Worm (Caenorhabditis elegans) whole organism, L4 larva: ENCODE data around the gene srw-73.

Experiments used
- F37D6.2 ChIP-seq: sonication (generic microtip); optimal IDR thresholded peaks from 2 replicates; lab custom pipeline; 2016; ENCODE audit warnings: mild to moderate bottlenecking, missing genetic modification characterization, missing compliant biosample characterization
- T20F7.1 ChIP-seq: fragments of 200-800 bp; sonication (Bioruptor generic); optimal IDR thresholded peaks from 2 replicates; lab custom pipeline; 2018; ENCODE audit warnings: mild to moderate bottlenecking, missing genetic modification characterization, missing compliant biosample characterization
- Y5F2A.4 ChIP-seq: fragments of 200-800 bp; sonication (Bioruptor generic); optimal IDR thresholded peaks from 2 replicates; lab custom pipeline; 2018; ENCODE audit warnings: mild to moderate bottlenecking, missing genetic modification characterization, missing compliant biosample characterization
- Y75B8A.6 ChIP-seq: fragments of 200-800 bp; sonication (Bioruptor generic); IDR thresholded peaks from 2 replicates; pipeline ENCODE4 v1.3.6; 2022; ENCODE audit warnings: missing genetic modification reagents, missing genetic modification characterization, missing compliant biosample characterization
- ZK546.5 ChIP-seq, 2 experiments: sonication (generic microtip); optimal IDR thresholded peaks; 2 replicates each; lab custom pipeline; 2017; ENCODE audit warnings: missing biosample characterization in 2 of 2, missing genetic modification characterization in 2 of 2
- ama-1 ChIP-seq: fragments of 150-350 bp; optimal IDR thresholded peaks from 2 replicates; lab custom pipeline; 2014; ENCODE audit warnings: inconsistent platforms, mixed read lengths
- arid-1 ChIP-seq: fragments of 200-800 bp; sonication (Bioruptor generic); conservative IDR thresholded peaks from 2 replicates; pipeline ENCODE4 v1.3.6; 2022; ENCODE audit warnings: missing genetic modification reagents, missing genetic modification characterization, missing compliant biosample characterization
- attf-4 ChIP-seq: sonication (generic microtip); optimal IDR thresholded peaks from 3 replicates; lab custom pipeline; 2017; ENCODE audit warnings: missing biosample characterization, missing genetic modification characterization
- ceh-20 ChIP-seq: fragments of 200-800 bp; sonication (Bioruptor generic); IDR thresholded peaks from 2 replicates; pipeline ENCODE4 v1.3.6; 2022; ENCODE audit warnings: missing genetic modification reagents, missing genetic modification characterization, missing compliant biosample characterization
- ceh-28 ChIP-seq: fragments of 150-350 bp; optimal IDR thresholded peaks from 2 replicates; lab custom pipeline; 2014; ENCODE audit warnings: missing biosample characterization, missing genetic modification reagents, missing genetic modification characterization
- ceh-32 ChIP-seq: sonication (generic microtip); optimal IDR thresholded peaks from 2 replicates; lab custom pipeline; 2016; ENCODE audit warnings: mild to moderate bottlenecking, missing genetic modification characterization, missing compliant biosample characterization; ENCODE audit not compliant: poor library complexity
- ceh-82 ChIP-seq: sonication (generic microtip); optimal IDR thresholded peaks from 2 replicates; lab custom pipeline; 2017; ENCODE audit warnings: missing biosample characterization, missing genetic modification characterization
- cey-2 ChIP-seq: sonication (generic microtip); optimal IDR thresholded peaks from 3 replicates; lab custom pipeline; 2017; ENCODE audit warnings: missing genetic modification characterization, mild to moderate bottlenecking, missing compliant biosample characterization, antibody characterized with exemption, borderline replicate concordance; ENCODE audit not compliant: insufficient read depth
- ctbp-1 ChIP-seq: fragments of 200-800 bp; sonication (Bioruptor generic); IDR thresholded peaks from 2 replicates; pipeline ENCODE4 v1.3.6; 2022; ENCODE audit warnings: missing genetic modification reagents, missing genetic modification characterization, missing compliant biosample characterization
- daf-8 ChIP-seq: fragments of 200-800 bp; sonication (Bioruptor generic); IDR thresholded peaks from 2 replicates; pipeline ENCODE4 v1.3.6; 2022; ENCODE audit warnings: missing genetic modification characterization, missing compliant biosample characterization
- dmd-6 ChIP-seq: fragments of 200-800 bp; sonication (Bioruptor generic); IDR thresholded peaks from 2 replicates; pipeline ENCODE4 v1.3.6; 2022; ENCODE audit warnings: missing genetic modification reagents, missing genetic modification characterization, missing compliant biosample characterization
- dmd-8 ChIP-seq: fragments of 200-800 bp; sonication (Bioruptor generic); IDR thresholded peaks from 2 replicates; pipeline ENCODE4 v1.3.6; 2022; ENCODE audit warnings: missing genetic modification characterization, missing compliant biosample characterization
- dpl-1 ChIP-seq: fragments of 150-350 bp; optimal IDR thresholded peaks from 2 replicates; lab custom pipeline; 2014; ENCODE audit warnings: missing biosample characterization, missing genetic modification reagents, missing genetic modification characterization
- duxl-1 ChIP-seq: sonication (generic microtip); optimal IDR thresholded peaks from 2 replicates; lab custom pipeline; 2016; ENCODE audit warnings: mild to moderate bottlenecking, missing genetic modification characterization, moderate library complexity, missing compliant biosample characterization; ENCODE audit not compliant: poor library complexity
- dve-1 ChIP-seq: sonication (generic microtip); optimal IDR thresholded peaks from 2 replicates; lab custom pipeline; 2017; ENCODE audit warnings: antibody characterized with exemption, mild to moderate bottlenecking, missing genetic modification characterization, missing compliant biosample characterization; ENCODE audit not compliant: insufficient read depth
- egl-43 ChIP-seq: fragments of 200-800 bp; sonication (Bioruptor generic); IDR thresholded peaks from 2 replicates; pipeline ENCODE4 v1.3.6; 2022; ENCODE audit warnings: missing genetic modification reagents, missing genetic modification characterization, missing compliant biosample characterization
- fos-1 ChIP-seq: fragments of 150-350 bp; optimal IDR thresholded peaks from 2 replicates; lab custom pipeline; 2014; ENCODE audit warnings: missing biosample characterization, missing genetic modification characterization
- hlh-30 ChIP-seq: sonication (generic microtip); optimal IDR thresholded peaks from 2 replicates; lab custom pipeline; 2017; ENCODE audit warnings: antibody characterized with exemption, mild to moderate bottlenecking, missing genetic modification characterization, missing compliant biosample characterization; ENCODE audit not compliant: insufficient read depth
- hmg-1.1 ChIP-seq: fragments of 200-800 bp; sonication (Bioruptor generic); IDR thresholded peaks from 2 replicates; pipeline ENCODE4 v1.3.6; 2022; ENCODE audit warnings: missing genetic modification reagents, missing genetic modification characterization, missing compliant biosample characterization
- lin-13 ChIP-seq: fragments of 150-350 bp; optimal IDR thresholded peaks from 2 replicates; lab custom pipeline; 2014; ENCODE audit warnings: missing biosample characterization, missing genetic modification reagents, missing genetic modification characterization
- lin-29 ChIP-seq: fragments of 200-800 bp; sonication (Bioruptor generic); IDR thresholded peaks from 2 replicates; pipeline ENCODE4 v1.3.6; 2022; ENCODE audit warnings: missing genetic modification reagents, missing genetic modification characterization, missing compliant biosample characterization
- lin-38 ChIP-seq: fragments of 200-800 bp; sonication (Bioruptor generic); IDR thresholded peaks from 2 replicates; pipeline ENCODE4 v1.3.6; 2022; ENCODE audit warnings: missing genetic modification reagents, missing genetic modification characterization, missing compliant biosample characterization
- madf-5 ChIP-seq, 2 experiments: fragments of 200-800 bp; sonication (Bioruptor generic); IDR thresholded peaks; 2 replicates each; pipeline ENCODE4 v1.3.6; 2022; ENCODE audit warnings: missing compliant biosample characterization in 2 of 2, missing genetic modification characterization in 2 of 2
- madf-9 ChIP-seq: fragments of 200-800 bp; sonication (Bioruptor generic); conservative IDR thresholded peaks from 2 replicates; pipeline ENCODE4 v1.3.6; 2022; ENCODE audit warnings: missing genetic modification reagents, missing genetic modification characterization, missing compliant biosample characterization
- mxl-3 ChIP-seq: fragments of 200-800 bp; sonication (Bioruptor generic); optimal IDR thresholded peaks from 2 replicates; lab custom pipeline; 2018; ENCODE audit warnings: mild to moderate bottlenecking, missing genetic modification characterization, missing compliant biosample characterization
- nhr-10 ChIP-seq: fragments of 150-350 bp; optimal IDR thresholded peaks from 2 replicates; lab custom pipeline; 2014; ENCODE audit warnings: missing biosample characterization, missing genetic modification characterization
- nhr-111 ChIP-seq: fragments of 200-800 bp; sonication (Bioruptor generic); optimal IDR thresholded peaks from 2 replicates; lab custom pipeline; 2018; ENCODE audit warnings: mild to moderate bottlenecking, missing genetic modification characterization, missing compliant biosample characterization
- nhr-28 ChIP-seq: fragments of 150-350 bp; optimal IDR thresholded peaks from 2 replicates; lab custom pipeline; 2014; ENCODE audit warnings: missing biosample characterization, missing genetic modification characterization
- nhr-42 ChIP-seq: fragments of 200-800 bp; sonication (Bioruptor generic); IDR thresholded peaks from 2 replicates; pipeline ENCODE4 v1.3.6; 2022; ENCODE audit warnings: missing genetic modification characterization, missing compliant biosample characterization
- nhr-77 ChIP-seq: fragments of 150-350 bp; optimal IDR thresholded peaks from 2 replicates; lab custom pipeline; 2014; ENCODE audit warnings: missing biosample characterization, missing genetic modification characterization
- pha-4 ChIP-seq, 2 experiments: fragments of 150-350 bp in 1 of 2; fragments of 200-800 bp in 1 of 2; sonication (Bioruptor generic) in 1 of 2; IDR thresholded peaks in 1 of 2; optimal IDR thresholded peaks in 1 of 2; 2 replicates each; pipeline versions ENCODE4 v1.3.6 to Lab custom; 2014 to 2022; ENCODE audit warnings: missing genetic modification characterization in 2 of 2, missing genetic modification reagents in 2 of 2, missing biosample characterization in 1 of 2, missing compliant biosample characterization in 1 of 2
- rbr-2 ChIP-seq: sonication (generic microtip); optimal IDR thresholded peaks from 2 replicates; lab custom pipeline; 2016; ENCODE audit warnings: missing genotype, missing genetic modification characterization, missing compliant biosample characterization
- snpc-4 ChIP-seq: fragments of 150-350 bp; optimal IDR thresholded peaks from 2 replicates; lab custom pipeline; 2014; ENCODE audit warnings: missing biosample characterization, missing genetic modification characterization
- spr-3 ChIP-seq: fragments of 200-800 bp; sonication (Bioruptor generic); optimal IDR thresholded peaks from 2 replicates; lab custom pipeline; 2018; ENCODE audit warnings: mild to moderate bottlenecking, missing genetic modification characterization, missing compliant biosample characterization
- tag-97 ChIP-seq: fragments of 200-800 bp; sonication (Bioruptor generic); IDR thresholded peaks from 2 replicates; pipeline ENCODE4 v1.3.6; 2022; ENCODE audit warnings: missing genetic modification characterization, missing compliant biosample characterization
- tra-1 ChIP-seq: fragments of 200-800 bp; sonication (Bioruptor generic); IDR thresholded peaks from 2 replicates; pipeline ENCODE4 v1.3.6; 2022; ENCODE audit warnings: missing genetic modification reagents, missing genetic modification characterization, missing compliant biosample characterization
- unc-130 ChIP-seq: sonication (generic microtip); optimal IDR thresholded peaks from 2 replicates; lab custom pipeline; 2016; ENCODE audit warnings: missing genetic modification reagents, missing genetic modification characterization, missing compliant biosample characterization
- unc-39 ChIP-seq: sonication (generic microtip); optimal IDR thresholded peaks from 2 replicates; lab custom pipeline; 2017; ENCODE audit warnings: missing biosample characterization, missing genetic modification characterization
- zag-1 ChIP-seq: fragments of 150-350 bp; optimal IDR thresholded peaks from 2 replicates; lab custom pipeline; 2014; ENCODE audit warnings: missing biosample characterization, missing genetic modification characterization

Gene srw-73

ce11 chrV:16592947-16593791 lies 4.8 kb upstream of the srw-73 start (continued):
- TF ChIP-seq snpc-4: no peak
- peak; percentile 43 for TF ChIP-seq hlh-30 (tag; lab: Kevin White, UChicago)
- no peak for TF ChIP-seq mxl-3 (GFP tag; lab: Kevin White, UChicago)
- TF ChIP-seq dmd-6 (GFP tag; lab: Robert Waterston, UW): peak; percentile 63
- TF ChIP-seq nhr-42 (GFP tag; lab: Robert Waterston, UW): no peak
- no peak for TF ChIP-seq ceh-20
- no peak for TF ChIP-seq cey-2 (tag; lab: Kevin White, UChicago)
- no peak for TF ChIP-seq madf-5 (GFP tag; IDR thresholded peaks at IDR 0.05; lab: Robert Waterston, UW)
- TF ChIP-seq F37D6.2 (tag; lab: Kevin White, UChicago): no peak
- TF ChIP-seq hmg-1.1 (GFP tag; lab: Robert Waterston, UW): no peak
- TF ChIP-seq zag-1: no peak
- TF ChIP-seq ama-1 (lab: Kevin White, UChicago): no peak
- TF ChIP-seq dmd-8 (GFP tag; lab: Robert Waterston, UW): no peak
- TF ChIP-seq pha-4 (GFP tag; IDR thresholded peaks at IDR 0.05; lab: Robert Waterston, UW): peak; percentile 64; the same call in 1 of the 2 replicates
- no peak for TF ChIP-seq pha-4 (tag; optimal IDR thresholded peaks at IDR 0.05; lab: Kevin White, UChicago)
- TF ChIP-seq egl-43: no peak
- no peak for TF ChIP-seq lin-29
- no peak for TF ChIP-seq arid-1
- TF ChIP-seq lin-38 (GFP tag; lab: Robert Waterston, UW): 0 out of 2 replicates have a peak, but pooled peaks have one; percentile 22
- TF ChIP-seq ceh-82 (tag; lab: Kevin White, UChicago): no peak
- TF ChIP-seq ctbp-1 (GFP tag; lab: Robert Waterston, UW): no peak
- TF ChIP-seq madf-9 (GFP tag; lab: Robert Waterston, UW): no peak
- TF ChIP-seq nhr-28 (tag; lab: Kevin White, UChicago): peak; percentile 69
- no peak for TF ChIP-seq duxl-1 (tag; lab: Kevin White, UChicago)
- no peak for TF ChIP-seq unc-39 (tag; lab: Kevin White, UChicago)

- TF ChIP-seq madf-5 (GFP tag; IDR thresholded peaks at IDR 0.05; lab: Robert Waterston, UW) (peak; percentile 62 to 75; a peak in 1 of 4 replicates), pha-4 (GFP tag; IDR thresholded peaks at IDR 0.05; lab: Robert Waterston, UW) (peak; percentile 89), pha-4 (tag; optimal IDR thresholded peaks at IDR 0.05; lab: Kevin White, UChicago) (no peak), nhr-28 (tag; lab: Kevin White, UChicago) (peak; percentile 38), dve-1 (tag; lab: Kevin White, UChicago) (peak; percentile 83), nhr-10 (tag; lab: Kevin White, UChicago) (no peak), nhr-77 (tag; lab: Kevin White, UChicago) (peak; percentile 10), cey-2 (tag; lab: Kevin White, UChicago) (no peak), ceh-32 (tag; lab: Kevin White, UChicago) (no peak), spr-3 (peak; percentile 69), dpl-1 (GFP tag; lab: Kevin White, UChicago) (peak; percentile 34), nhr-111 (peak; percentile 65), Y75B8A.6 (GFP tag; lab: Robert Waterston, UW) (peak; percentile 93), ceh-28 (tag; lab: Kevin White, UChicago) (no peak), lin-13 (GFP tag; lab: Kevin White, UChicago) (peak; percentile 38), rbr-2 (tag; lab: Kevin White, UChicago) (peak; percentile 51), tra-1 (peak; percentile 89), unc-130 (peak; percentile 61), F37D6.2 (tag; lab: Kevin White, UChicago) (no peak), mxl-3 (GFP tag; lab: Kevin White, UChicago) (peak; percentile 59), tag-97 (GFP tag; lab: Robert Waterston, UW) (no peak), T20F7.1 (GFP tag; lab: Kevin White, UChicago) (peak; percentile 50), Y5F2A.4 (GFP tag; lab: Kevin White, UChicago) (peak; percentile 66), fos-1 (tag; lab: Kevin White, UChicago) (no peak), daf-8 (GFP tag; lab: Robert Waterston, UW) (0 out of 2 replicates have a peak, but pooled peaks have one; percentile 37), attf-4 (tag; lab: Kevin White, UChicago) (no peak), snpc-4 (no peak), ZK546.5 (tag; optimal IDR thresholded peaks at IDR 0.05; lab: Kevin White, UChicago) (no peak)
These were observed 3.9 kb upstream of the srw-73 start, which contains the start of gene srh-269 for ce11 chrV:16591992-16592798. TSS of gene srh-269 (minus strand) at chrV:16592042.
